Fruit fly (Drosophila melanogaster): Measurements from ENCODE around the gene CG13026.
A peak's percentile ranks its signal among the peaks of the same experiment; 100 is the strongest.

The CG13026 gene

DNA sequence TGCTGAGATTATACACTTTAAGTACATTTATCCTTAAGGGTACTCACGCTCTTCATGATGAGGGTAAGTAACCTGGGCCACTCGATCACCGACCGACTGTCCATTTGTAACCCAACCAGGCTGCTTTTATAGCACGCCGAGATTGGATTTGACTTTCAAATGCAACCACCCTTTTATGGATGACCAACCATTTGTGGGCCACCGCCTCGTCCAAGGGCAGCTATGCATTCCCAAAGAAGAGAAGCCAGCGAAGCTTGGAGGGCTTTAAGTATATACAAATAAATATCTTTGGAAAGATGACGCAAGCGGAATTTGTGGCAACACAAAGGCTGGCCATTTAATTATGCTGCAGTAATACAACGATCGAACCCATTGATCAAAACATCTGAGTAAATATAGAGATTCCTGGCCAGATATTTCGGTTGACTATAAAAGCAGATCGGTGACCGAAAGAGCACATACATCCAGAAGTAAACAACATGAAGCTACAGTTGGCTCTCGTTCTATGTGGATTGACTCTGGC lies at the start of gene CG13026, which contains the start of gene PGRP-SB2:
Gene CG13026, minus strand, starts transcription at position 101 of the 523 bp plus-strand sequence.
Gene PGRP-SB2, plus strand, starts transcription at position 473 of the 523 bp plus-strand sequence.
- no peak for TF ChIP-seq CG17801 (GFP tag; optimal IDR thresholded peaks at IDR 0.05; ENCODE audit: partially characterized antibody)

DNA sequence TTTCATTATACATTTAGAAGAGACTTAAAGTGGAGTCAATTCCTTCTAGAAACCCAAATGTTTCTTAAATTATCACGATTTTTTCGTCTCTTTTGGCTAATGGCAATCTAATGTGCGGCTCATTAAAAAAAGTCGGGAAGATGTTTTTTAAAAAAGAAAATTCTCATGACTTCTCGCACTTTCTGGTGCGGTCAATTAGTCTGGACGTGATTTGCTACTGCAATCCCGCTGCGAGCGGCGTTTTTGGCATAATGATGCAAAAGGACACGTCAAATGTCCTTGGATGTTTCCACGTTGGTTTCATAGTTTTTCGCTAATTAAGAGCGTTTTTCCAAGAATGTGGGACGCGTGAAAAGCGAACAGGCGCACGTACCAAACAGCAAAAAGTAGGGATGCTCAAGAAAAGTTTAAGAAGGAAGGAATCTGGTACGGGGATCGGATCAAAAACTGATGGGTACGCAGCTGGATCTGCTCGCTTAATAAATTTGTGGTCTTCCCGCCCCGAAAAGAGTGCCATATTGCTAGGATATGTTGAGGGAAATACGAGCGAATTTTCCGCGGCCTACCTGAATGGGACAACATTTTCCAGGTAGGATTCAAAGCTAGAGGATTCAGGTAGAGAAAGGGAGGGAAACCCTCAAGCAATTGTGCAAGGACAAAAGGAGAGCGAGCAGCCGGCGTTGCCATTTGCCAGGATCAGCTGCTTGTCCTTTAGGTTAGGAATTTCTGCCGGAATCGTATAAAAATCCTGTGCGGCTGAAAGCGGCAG lies 47.0 kb upstream of the CG13026 start:
- TF ChIP-seq CG17801 (GFP tag; optimal IDR thresholded peaks at IDR 0.05; ENCODE audit: partially characterized antibody) = no peak

DNA sequence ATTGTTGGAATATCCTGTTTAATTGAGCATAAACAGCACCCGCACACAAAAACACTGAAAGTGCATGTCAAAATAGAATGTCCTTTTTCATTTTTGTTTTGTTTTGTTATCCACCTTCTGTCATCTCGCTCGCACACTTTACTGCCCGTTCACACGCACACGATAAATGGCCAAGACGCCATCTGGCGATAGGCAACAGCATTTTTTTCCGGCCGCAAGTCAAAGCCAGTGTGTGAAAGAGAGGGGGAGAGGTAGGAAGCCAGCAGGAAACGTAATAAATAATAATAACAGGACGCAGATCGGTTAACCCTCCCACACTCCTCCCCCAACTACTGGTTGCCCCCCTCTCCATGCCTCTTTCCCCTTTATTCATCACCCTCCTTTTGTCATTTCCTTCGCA lies 43.9 kb upstream of the CG13026 start:
- no peak for TF ChIP-seq CG17801 (GFP tag; optimal IDR thresholded peaks at IDR 0.05; ENCODE audit: partially characterized antibody)

DNA sequence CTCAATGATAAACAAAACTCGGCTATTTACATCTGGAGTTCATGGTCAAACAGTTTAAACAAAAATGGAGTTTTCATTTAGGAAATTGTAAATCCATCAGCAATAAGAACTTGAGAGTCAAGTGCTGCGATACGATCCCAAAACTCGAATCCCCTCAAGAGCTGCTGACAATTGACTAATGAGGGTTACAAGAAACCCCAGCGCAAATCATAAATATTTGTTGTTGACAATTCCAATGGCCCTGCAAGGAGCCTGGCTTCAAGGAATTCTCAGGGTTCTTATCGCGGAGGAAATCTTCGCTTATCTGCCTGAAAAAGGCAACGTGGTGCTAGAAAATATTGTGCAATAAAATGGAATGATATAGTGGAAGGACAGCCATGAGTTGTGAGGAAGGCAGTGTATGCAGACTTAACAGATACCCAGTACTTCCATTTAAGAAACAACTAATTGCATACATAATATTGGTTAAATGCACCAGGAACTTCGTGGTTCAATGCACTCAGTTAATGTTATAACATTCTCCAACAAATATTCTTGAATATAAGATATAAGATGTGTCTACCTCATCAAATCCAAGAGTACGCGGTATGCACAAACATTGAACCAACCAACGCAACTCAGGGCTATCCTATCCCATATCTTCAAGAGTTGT lies 42.2 kb upstream of the CG13026 start:
- no peak for TF ChIP-seq CG17801 (GFP tag; optimal IDR thresholded peaks at IDR 0.05; ENCODE audit: partially characterized antibody)

DNA sequence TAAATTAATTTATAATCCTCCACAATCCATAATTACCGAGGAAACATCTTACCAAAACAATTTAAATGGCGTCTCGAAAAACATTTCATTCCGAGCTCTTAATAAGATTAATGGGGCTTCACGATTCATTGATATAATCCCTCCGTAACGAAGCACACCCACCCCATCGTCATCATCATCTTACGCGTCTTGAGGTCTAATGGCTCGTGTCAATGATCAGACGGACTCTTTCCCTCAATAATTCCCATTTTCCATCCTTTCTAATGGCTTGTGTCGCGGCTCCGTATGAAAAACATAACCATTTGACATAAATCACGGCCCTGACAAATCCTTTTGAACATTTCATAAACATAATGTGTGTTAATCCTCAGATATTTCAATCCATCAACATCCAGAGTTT lies 40.9 kb upstream of the CG13026 start:
- TF ChIP-seq CG17801 (GFP tag; optimal IDR thresholded peaks at IDR 0.05; ENCODE audit: partially characterized antibody) = no peak

DNA sequence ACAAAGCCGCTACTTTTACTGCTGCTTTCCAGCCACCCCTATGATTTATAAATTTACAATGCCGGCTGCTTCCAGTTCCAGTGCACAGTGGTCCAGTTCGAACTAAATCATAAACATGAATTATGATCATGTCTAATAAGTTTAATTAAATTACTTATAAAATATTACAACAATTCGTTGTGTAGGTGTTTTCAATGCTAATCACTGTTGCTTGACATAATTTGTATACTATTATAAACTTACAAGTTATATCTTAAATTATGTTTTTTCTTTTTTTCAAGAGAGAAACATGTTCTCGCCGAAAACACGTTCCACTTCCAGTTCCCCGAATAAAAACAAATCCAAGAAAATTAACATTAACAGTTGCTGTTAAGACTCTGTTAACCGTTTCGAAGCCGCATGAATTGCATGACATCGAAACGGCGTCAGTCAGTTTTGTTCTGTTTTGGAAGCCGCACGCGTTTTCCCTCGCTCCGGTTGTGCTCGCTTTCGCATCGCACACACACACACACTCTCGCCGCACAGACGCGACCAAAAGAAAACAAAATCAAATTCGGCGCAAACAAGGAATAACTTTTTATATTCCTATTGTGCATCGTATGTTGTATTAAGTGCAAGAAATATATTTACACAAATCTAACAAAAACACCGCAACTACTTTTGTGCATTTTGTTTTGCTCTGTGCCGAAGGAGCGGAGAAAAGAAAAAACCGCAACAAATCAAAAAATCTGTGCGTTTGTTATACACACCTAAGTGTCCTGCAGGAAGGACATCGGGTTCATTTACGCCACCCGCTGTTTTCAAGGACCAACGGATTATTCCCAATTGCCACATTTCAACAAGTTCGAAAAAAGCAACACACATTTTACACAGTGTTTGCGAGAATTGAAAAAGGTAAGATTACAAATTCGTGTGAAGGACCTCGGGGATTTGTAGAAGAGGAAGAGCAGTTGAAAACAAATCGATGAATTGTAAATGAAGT lies 40.0 kb upstream of the CG13026 start, which contains the start of gene Nrt:
Gene Nrt, plus strand, starts transcription at position 426 of the 982 bp plus-strand sequence.
- TF ChIP-seq CG17801 (GFP tag; optimal IDR thresholded peaks at IDR 0.05; ENCODE audit: partially characterized antibody) = peak; percentile 77

DNA sequence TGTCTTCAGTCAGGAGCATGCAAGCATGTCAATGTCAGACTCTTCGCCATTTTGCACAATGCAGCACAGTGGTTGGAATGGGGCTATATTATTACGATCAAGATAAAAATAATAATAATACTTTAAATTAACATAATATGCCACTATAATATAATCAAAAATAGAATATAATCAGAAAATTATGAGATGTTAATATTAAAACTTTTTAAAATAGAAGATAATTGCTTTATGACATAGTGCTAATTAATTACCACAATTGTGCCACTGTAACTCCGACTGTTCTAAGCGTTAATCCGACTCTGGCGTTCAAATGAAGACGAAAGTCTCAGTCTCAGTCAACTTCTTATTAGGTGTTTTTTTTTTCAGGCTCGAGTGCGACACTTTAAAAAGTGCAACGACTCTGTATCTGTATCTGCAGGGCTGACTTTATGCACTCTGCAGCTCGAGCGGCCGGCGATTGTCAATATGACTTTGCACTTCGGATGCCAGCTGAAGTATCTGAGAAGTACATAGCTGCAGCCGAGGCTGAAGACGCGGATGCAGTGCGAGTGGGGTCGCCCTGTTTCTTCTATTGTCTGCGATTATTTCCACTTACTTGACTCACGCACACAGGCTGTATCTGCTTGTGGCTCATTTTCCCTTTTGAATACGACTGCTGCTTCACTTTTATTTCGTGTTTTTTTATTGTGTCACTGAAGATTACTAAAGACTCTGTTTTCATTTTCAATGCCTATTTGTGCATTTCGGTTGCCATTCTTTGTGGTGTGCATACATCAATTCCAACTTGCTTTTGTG lies 36.4 kb upstream of the CG13026 start:
- no peak for TF ChIP-seq CG17801 (GFP tag; optimal IDR thresholded peaks at IDR 0.05; ENCODE audit: partially characterized antibody)

DNA sequence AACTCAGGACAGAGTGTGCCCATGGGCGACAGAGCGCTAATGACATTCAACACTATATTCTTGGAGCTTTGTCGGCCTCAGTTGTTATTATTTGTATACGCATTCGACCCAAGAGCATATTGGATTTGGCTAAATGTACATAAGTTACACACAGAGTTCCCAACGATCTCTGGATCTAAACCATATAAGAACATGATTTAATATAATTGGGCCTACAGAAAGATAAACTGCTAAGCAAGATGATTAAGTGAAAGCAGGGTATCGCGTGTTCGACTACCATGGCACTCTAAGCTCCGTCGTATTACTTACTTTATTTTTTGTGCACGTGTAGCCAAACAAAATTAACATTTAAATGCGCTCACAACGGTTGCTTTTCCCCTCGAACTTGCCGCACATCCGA lies 34.3 kb upstream of the CG13026 start:
- no peak for TF ChIP-seq CG17801 (GFP tag; optimal IDR thresholded peaks at IDR 0.05; ENCODE audit: partially characterized antibody)

DNA sequence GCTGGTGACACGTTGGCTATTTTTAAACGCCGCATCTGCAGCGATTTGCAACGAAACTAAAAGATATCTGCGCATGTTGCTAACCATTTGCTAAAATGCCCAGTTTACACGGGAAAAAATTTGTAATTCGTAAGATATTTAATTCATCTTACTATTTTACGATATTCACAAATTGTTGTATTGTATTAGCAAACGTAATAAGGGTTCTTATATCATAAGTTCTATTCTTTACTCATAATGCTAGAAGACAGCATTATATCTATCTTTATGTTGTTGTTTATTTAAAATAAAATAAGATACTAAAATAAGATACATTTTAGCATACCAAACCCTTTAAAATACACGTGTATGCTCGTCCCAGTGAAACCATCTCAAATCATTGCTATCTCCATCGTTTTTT lies 33.5 kb upstream of the CG13026 start:
- no peak for TF ChIP-seq CG17801 (GFP tag; optimal IDR thresholded peaks at IDR 0.05; ENCODE audit: partially characterized antibody)

DNA sequence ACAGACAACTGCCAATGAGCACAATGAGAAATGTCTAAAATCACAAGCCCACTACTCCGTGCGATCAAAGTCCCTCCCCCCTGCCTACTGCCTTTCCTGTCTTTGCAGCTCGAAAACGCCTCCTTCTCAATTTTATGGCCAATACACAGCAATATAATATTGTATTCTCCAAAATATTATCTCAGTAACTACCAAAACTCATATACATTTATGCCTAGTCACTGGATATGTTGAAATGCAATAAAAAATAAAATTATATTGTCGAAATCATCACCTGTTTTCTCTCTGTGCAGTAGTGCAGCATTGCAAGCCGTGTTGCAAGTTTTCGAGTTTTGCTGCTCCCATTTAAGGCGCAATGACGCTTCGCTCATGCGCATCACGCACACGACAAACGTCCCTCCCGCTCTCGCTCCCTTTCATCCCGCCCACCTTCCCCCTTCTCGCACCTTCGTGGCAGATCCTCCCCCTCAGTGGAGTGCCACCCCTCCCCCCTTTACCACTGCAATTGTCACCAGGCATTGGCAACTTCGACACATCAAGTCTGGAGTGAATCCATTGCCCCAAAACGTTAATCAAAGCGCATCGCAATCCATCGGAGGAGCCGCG lies 32.6 kb upstream of the CG13026 start:
- no peak for TF ChIP-seq CG17801 (GFP tag; optimal IDR thresholded peaks at IDR 0.05; ENCODE audit: partially characterized antibody)

DNA sequence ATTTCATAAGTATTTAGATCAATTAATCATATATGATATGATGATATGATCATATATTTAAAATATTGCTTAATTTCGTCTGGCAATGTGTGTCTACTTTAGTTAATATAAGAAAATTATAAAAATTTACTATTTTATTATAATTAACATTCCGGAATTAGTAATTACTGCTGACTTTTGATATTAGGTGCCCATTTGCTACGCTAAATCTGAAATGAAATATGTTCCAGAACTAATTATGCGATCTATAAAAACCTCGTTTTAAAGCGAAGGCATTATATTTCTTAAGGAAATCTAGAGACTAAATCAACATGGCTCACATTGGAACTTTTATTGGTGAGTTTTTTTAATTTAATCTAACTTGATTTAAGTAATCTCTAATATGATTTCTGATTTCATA lies 29.2 kb upstream of the CG13026 start, which contains the start of gene CG42852:
Gene CG42852, plus strand, starts transcription at position 301 of the 400 bp plus-strand sequence.
- TF ChIP-seq CG17801 (GFP tag; optimal IDR thresholded peaks at IDR 0.05; ENCODE audit: partially characterized antibody) = no peak

DNA sequence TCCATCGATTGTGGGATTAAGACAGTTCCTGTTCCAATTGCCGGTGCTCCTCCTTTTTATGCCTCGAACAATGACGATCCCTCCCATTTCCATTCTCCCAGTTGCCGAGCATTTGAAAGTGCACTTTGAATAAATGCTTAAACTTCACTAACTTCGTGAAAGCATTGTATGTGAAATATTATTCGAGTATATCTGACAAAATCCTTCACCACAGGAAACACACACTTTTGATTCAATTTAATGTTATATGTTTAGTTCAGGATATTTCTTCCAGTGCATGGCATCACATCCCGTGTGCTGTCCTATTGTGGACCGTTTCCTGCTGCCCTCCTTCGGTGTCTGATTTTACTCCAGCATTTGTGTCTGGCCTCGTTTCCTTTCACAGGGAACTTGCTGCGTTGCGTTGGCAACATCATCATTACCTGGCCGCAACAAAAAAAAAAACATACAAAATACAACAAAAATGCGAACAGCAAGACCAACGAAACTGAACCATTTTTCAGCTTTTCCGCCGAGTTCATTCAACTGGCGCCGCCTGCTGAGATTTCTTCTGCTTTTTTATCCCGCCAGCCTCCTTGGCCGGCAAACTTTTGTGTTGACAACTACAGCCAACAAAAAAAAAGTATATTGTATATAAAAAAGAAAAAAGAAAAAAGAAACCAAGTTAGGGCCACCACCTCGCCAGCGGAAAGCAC lies 26.6 kb upstream of the CG13026 start:
- TF ChIP-seq CG17801 (GFP tag; optimal IDR thresholded peaks at IDR 0.05; ENCODE audit: partially characterized antibody) = no peak

DNA sequence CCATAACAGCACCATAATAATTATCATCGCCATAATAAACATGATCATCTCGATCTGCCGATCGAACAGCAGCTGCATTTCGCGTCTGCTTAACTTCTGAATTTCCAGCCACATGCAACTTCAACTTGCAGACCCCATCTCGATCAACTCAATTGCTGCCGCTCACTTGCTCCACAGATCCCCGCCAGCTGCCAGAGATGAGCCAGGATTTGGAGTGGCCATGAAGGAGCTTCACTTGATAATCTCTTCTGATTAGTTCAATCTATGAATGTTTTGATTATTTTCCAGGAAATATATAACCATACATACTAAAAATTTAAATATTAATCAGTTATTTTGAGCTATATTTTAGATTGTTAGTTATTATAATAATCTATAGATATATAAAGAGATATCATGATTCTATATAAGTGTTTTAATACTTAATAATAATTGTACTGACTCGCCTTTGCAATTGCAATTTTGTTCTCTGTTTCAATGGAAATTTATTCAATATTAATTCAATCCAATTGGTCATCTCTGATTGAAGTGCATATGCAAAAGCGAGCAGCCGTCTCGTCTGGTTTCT lies 25.6 kb upstream of the CG13026 start:
- no peak for TF ChIP-seq CG17801 (GFP tag; optimal IDR thresholded peaks at IDR 0.05; ENCODE audit: partially characterized antibody)

Measured in ovary, adult (tissue).